Worm (Caenorhabditis elegans): ENCODE measurements around the gene C38C3.6.

ce11 chrV:1536979-1537378, 45.6 kb upstream of the C38C3.6 start, which contains the start of gene K02H11.9:
- TF ChIP-seq unc-62 (GFP tag; optimal IDR thresholded peaks at IDR 0.05) (no peak), attf-3 (GFP tag; conservative IDR thresholded peaks at IDR 0.05) (no peak), zim-3 (tag; optimal IDR thresholded peaks at IDR 0.05) (no peak), unc-130 (GFP tag; optimal IDR thresholded peaks at IDR 0.05) (no peak), T07F8.4 (tag; optimal IDR thresholded peaks at IDR 0.05) (no peak), gei-17 (GFP tag; optimal IDR thresholded peaks at IDR 0.05) (no peak), madf-8 (GFP tag; conservative IDR thresholded peaks at IDR 0.05) (no peak), ama-1 (optimal IDR thresholded peaks at IDR 0.05) (no peak), ama-1 (GFP tag; optimal IDR thresholded peaks at IDR 0.05) (no peak)

Data from whole organism, young adult.